Fruit fly (Drosophila melanogaster) whole organism, embryonic: Measurements from ENCODE around the gene CG3342.

ENCODE experiments used
- Blimp-1 ChIP-seq: fragments of 200-800 bp; sonication (Bioruptor generic); optimal IDR thresholded peaks from 3 replicates; lab custom pipeline; 2018; ENCODE audit warnings: missing biosample characterization, missing genetic modification characterization, mild to moderate bottlenecking, moderate library complexity, missing genetic modification reagents
- CG10267 ChIP-seq: fragments of 200-800 bp; sonication (Bioruptor generic); optimal IDR thresholded peaks from 2 replicates; lab custom pipeline; 2018; ENCODE audit warnings: missing biosample characterization, mild to moderate bottlenecking, missing genetic modification characterization, moderate library complexity
- CG10543 ChIP-seq: fragments of 200-800 bp; sonication (Bioruptor generic); optimal IDR thresholded peaks from 3 replicates; lab custom pipeline; 2017; ENCODE audit warnings: missing biosample characterization, mild to moderate bottlenecking, missing genetic modification characterization, moderate library complexity
- CG10959 ChIP-seq: fragments of 200-800 bp; sonication (Bioruptor generic); IDR thresholded peaks from 2 replicates; pipeline ENCODE4 v1.3.6; 2022; ENCODE audit warnings: missing biosample characterization, missing genetic modification characterization
- CG11695 ChIP-seq: fragments of 200-800 bp; sonication (Bioruptor generic); IDR thresholded peaks from 3 replicates; pipeline ENCODE4 v1.3.6; 2022; ENCODE audit warnings: missing biosample characterization, missing genetic modification characterization
- CG17568 ChIP-seq: fragments of 200-800 bp; sonication (Bioruptor generic); optimal IDR thresholded peaks from 2 replicates; lab custom pipeline; 2018; ENCODE audit warnings: missing biosample characterization, mild to moderate bottlenecking, missing genetic modification characterization, moderate library complexity
- CG1792 ChIP-seq: fragments of 200-800 bp; sonication (Bioruptor generic); optimal IDR thresholded peaks from 2 replicates; lab custom pipeline; 2016; ENCODE audit warnings: missing biosample characterization, missing genetic modification characterization
- CG2875 ChIP-seq: fragments of 200-800 bp; sonication (Bioruptor generic); optimal IDR thresholded peaks from 2 replicates; lab custom pipeline; 2017; ENCODE audit warnings: missing biosample characterization, mild to moderate bottlenecking, missing genetic modification characterization, missing genetic modification reagents
- CG30020 ChIP-seq: fragments of 200-800 bp; optimal IDR thresholded peaks from 2 replicates; lab custom pipeline; 2019; ENCODE audit warnings: missing biosample characterization, mild to moderate bottlenecking, missing genetic modification characterization, moderate library complexity
- CG30403 ChIP-seq: fragments of 200-800 bp; sonication (Bioruptor generic); optimal IDR thresholded peaks from 3 replicates; lab custom pipeline; 2016; ENCODE audit warnings: missing biosample characterization, missing genetic modification characterization
- CG4424 ChIP-seq: fragments of 200-800 bp; sonication (Bioruptor generic); optimal IDR thresholded peaks from 3 replicates; lab custom pipeline; 2016; ENCODE audit warnings: missing biosample characterization, missing genetic modification characterization
- CG4820 ChIP-seq: fragments of 200-800 bp; sonication (Bioruptor generic); optimal IDR thresholded peaks from 3 replicates; lab custom pipeline; 2016; ENCODE audit warnings: missing biosample characterization, missing genetic modification characterization
- CG5953 ChIP-seq: fragments of 200-800 bp; sonication (Bioruptor generic); IDR thresholded peaks from 2 replicates; pipeline ENCODE4 v1.3.6; 2022; ENCODE audit warnings: missing biosample characterization, missing genetic modification characterization
- CG7928 ChIP-seq: fragments of 200-800 bp; sonication (Bioruptor generic); optimal IDR thresholded peaks from 2 replicates; lab custom pipeline; 2017; ENCODE audit warnings: missing biosample characterization, mild to moderate bottlenecking, missing genetic modification characterization
- CG8765 ChIP-seq: fragments of 200-800 bp; sonication (Bioruptor generic); IDR thresholded peaks from 2 replicates; pipeline ENCODE4 v1.3.6; 2022; ENCODE audit warnings: missing biosample characterization, missing genetic modification characterization
- CG9727 ChIP-seq: fragments of 200-800 bp; sonication (Bioruptor generic); optimal IDR thresholded peaks from 3 replicates; lab custom pipeline; 2017; ENCODE audit warnings: missing biosample characterization, mild to moderate bottlenecking, missing genetic modification characterization
- CG9817 ChIP-seq: fragments of 200-800 bp; sonication (Bioruptor generic); optimal IDR thresholded peaks from 2 replicates; lab custom pipeline; 2018; ENCODE audit warnings: missing biosample characterization, mild to moderate bottlenecking, missing genetic modification characterization, moderate library complexity
- CoRest ChIP-seq: fragments of 200-800 bp; sonication (Bioruptor generic); optimal IDR thresholded peaks from 3 replicates; lab custom pipeline; 2018; ENCODE audit warnings: missing biosample characterization, mild to moderate bottlenecking, missing genetic modification characterization, moderate library complexity
- D19B ChIP-seq: fragments of 200-800 bp; sonication (Bioruptor generic); optimal IDR thresholded peaks from 2 replicates; lab custom pipeline; 2017; ENCODE audit warnings: missing biosample characterization, mild to moderate bottlenecking, missing genetic modification characterization
- Dek ChIP-seq: fragments of 200-800 bp; sonication (Bioruptor generic); optimal IDR thresholded peaks from 3 replicates; lab custom pipeline; 2019; ENCODE audit warnings: missing biosample characterization, mild to moderate bottlenecking, missing genetic modification characterization, moderate library complexity
- Dip3 ChIP-seq: fragments of 200-800 bp; sonication (Bioruptor generic); optimal IDR thresholded peaks from 3 replicates; lab custom pipeline; 2016; ENCODE audit warnings: missing biosample characterization, missing genetic modification characterization
- Doc2 ChIP-seq: fragments of 200-800 bp; sonication (Bioruptor generic); IDR thresholded peaks from 2 replicates; pipeline ENCODE4 v1.3.6; 2022; ENCODE audit warnings: missing biosample characterization, missing genetic modification characterization
- Doc3 ChIP-seq: fragments of 200-800 bp; sonication (Bioruptor generic); IDR thresholded peaks from 3 replicates; pipeline ENCODE4 v1.3.6; 2022; ENCODE audit warnings: missing biosample characterization, missing genetic modification characterization; ENCODE audit not compliant: partially characterized antibody
- HLH4C ChIP-seq: fragments of 200-800 bp; sonication (Bioruptor generic); IDR thresholded peaks from 3 replicates; pipeline ENCODE4 v1.3.6; 2022; ENCODE audit warnings: missing biosample characterization, missing genetic modification characterization; ENCODE audit not compliant: partially characterized antibody
- Hsf ChIP-seq: fragments of 200-800 bp; sonication (Bioruptor generic); optimal IDR thresholded peaks from 3 replicates; lab custom pipeline; 2016; ENCODE audit warnings: missing biosample characterization, missing genetic modification characterization
- MESR4 ChIP-seq: fragments of 200-800 bp; sonication (Bioruptor generic); optimal IDR thresholded peaks from 2 replicates; lab custom pipeline; 2018; ENCODE audit warnings: missing biosample characterization, mild to moderate bottlenecking, missing genetic modification characterization, moderate library complexity
- NK7.1 ChIP-seq: fragments of 200-800 bp; sonication (Bioruptor generic); optimal IDR thresholded peaks from 3 replicates; lab custom pipeline; 2016; ENCODE audit warnings: missing biosample characterization, missing genetic modification characterization
- Nf-YA ChIP-seq: fragments of 200-800 bp; sonication (Bioruptor generic); IDR thresholded peaks from 2 replicates; pipeline ENCODE4 v1.3.6; 2022; ENCODE audit warnings: missing biosample characterization, missing genetic modification characterization
- Oaz ChIP-seq: fragments of 200-800 bp; sonication (Bioruptor generic); IDR thresholded peaks from 2 replicates; pipeline ENCODE4 v1.3.6; 2022; ENCODE audit warnings: missing biosample characterization, missing genetic modification characterization
- Optix ChIP-seq: fragments of 200-800 bp; sonication (Bioruptor generic); IDR thresholded peaks from 3 replicates; pipeline ENCODE4 v1.3.6; 2022; ENCODE audit warnings: missing biosample characterization, missing genetic modification characterization
- Tbp ChIP-seq: fragments of >200 bp; optimal IDR thresholded peaks from 2 replicates; lab custom pipeline; 2018; ENCODE audit warnings: missing biosample characterization, missing genetic modification characterization
- Trl ChIP-seq, 3 experiments: fragments of >200 bp in 2 of 3; fragments of 200-800 bp in 1 of 3; sonication (Bioruptor generic) in 1 of 3; optimal IDR thresholded peaks; 2 replicates in 1 of 3; 3 replicates in 2 of 3; lab custom pipeline; 2016 to 2017; ENCODE audit warnings: missing biosample characterization in 1 of 3, missing genetic modification characterization in 1 of 3
- ara ChIP-seq: fragments of 200-800 bp; sonication (Bioruptor generic); IDR thresholded peaks from 2 replicates; pipeline ENCODE4 v1.3.6; 2022; ENCODE audit warnings: missing biosample characterization, missing genetic modification characterization
- bbx ChIP-seq: fragments of 200-800 bp; sonication (Bioruptor generic); IDR thresholded peaks from 2 replicates; pipeline ENCODE4 v1.3.6; 2022; ENCODE audit warnings: missing biosample characterization, missing genetic modification characterization; ENCODE audit not compliant: partially characterized antibody
- br ChIP-seq: fragments of >200 bp; optimal IDR thresholded peaks from 2 replicates; lab custom pipeline; 2017
- chm ChIP-seq: fragments of 200-800 bp; sonication (Bioruptor generic); IDR thresholded peaks from 2 replicates; pipeline ENCODE4 v1.3.6; 2022; ENCODE audit warnings: missing biosample characterization, missing genetic modification characterization
- danr ChIP-seq: fragments of 200-800 bp; sonication (Bioruptor generic); IDR thresholded peaks from 2 replicates; pipeline ENCODE4 v1.3.6; 2022; ENCODE audit warnings: missing biosample characterization, missing genetic modification characterization
- fd96Cb ChIP-seq: fragments of 200-800 bp; sonication (Bioruptor generic); optimal IDR thresholded peaks from 2 replicates; lab custom pipeline; 2018; ENCODE audit warnings: missing biosample characterization, mild to moderate bottlenecking, missing genetic modification characterization, moderate library complexity
- h ChIP-seq: fragments of >200 bp; optimal IDR thresholded peaks from 2 replicates; lab custom pipeline; 2017
- nmo ChIP-seq: fragments of 200-800 bp; sonication (Bioruptor generic); optimal IDR thresholded peaks from 2 replicates; lab custom pipeline; 2018; ENCODE audit warnings: missing biosample characterization, mild to moderate bottlenecking, missing genetic modification characterization, moderate library complexity
- p53 ChIP-seq: fragments of 200-800 bp; sonication (Bioruptor generic); optimal IDR thresholded peaks from 2 replicates; lab custom pipeline; 2016; ENCODE audit warnings: missing biosample characterization, missing genetic modification characterization
- pb ChIP-seq: fragments of 200-800 bp; sonication (Bioruptor generic); optimal IDR thresholded peaks from 3 replicates; lab custom pipeline; 2016; ENCODE audit warnings: missing biosample characterization, missing genetic modification characterization
- peb ChIP-seq: fragments of 200-800 bp; sonication (Bioruptor generic); IDR thresholded peaks from 2 replicates; pipeline ENCODE4 v1.3.6; 2022; ENCODE audit warnings: missing biosample characterization, missing genetic modification characterization
- ranshi ChIP-seq: fragments of 200-800 bp; sonication (Bioruptor generic); IDR thresholded peaks from 2 replicates; pipeline ENCODE4 v1.3.6; 2022; ENCODE audit warnings: missing biosample characterization, missing genetic modification characterization
- schlank ChIP-seq: fragments of 200-800 bp; sonication (Bioruptor generic); optimal IDR thresholded peaks from 2 replicates; lab custom pipeline; 2018; ENCODE audit warnings: missing biosample characterization, mild to moderate bottlenecking, missing genetic modification characterization
- toy ChIP-seq: fragments of 200-800 bp; sonication (Bioruptor generic); IDR thresholded peaks from 2 replicates; pipeline ENCODE4 v1.3.6; 2022; ENCODE audit warnings: missing biosample characterization, missing genetic modification characterization
- ttk ChIP-seq: fragments of 200-800 bp; sonication (Bioruptor generic); IDR thresholded peaks from 2 replicates; pipeline ENCODE4 v2.1.2; 2022; ENCODE audit warnings: missing biosample characterization, missing genetic modification characterization
- tx ChIP-seq: fragments of 200-800 bp; sonication (Bioruptor generic); optimal IDR thresholded peaks from 2 replicates; lab custom pipeline; 2016; ENCODE audit warnings: missing biosample characterization, missing genetic modification characterization
- yki ChIP-seq: fragments of >200 bp; optimal IDR thresholded peaks from 3 replicates; lab custom pipeline; 2018
- zen2 ChIP-seq: fragments of 200-800 bp; sonication (Bioruptor generic); IDR thresholded peaks from 3 replicates; pipeline ENCODE4 v1.3.6; 2022; ENCODE audit warnings: missing biosample characterization, missing genetic modification characterization; ENCODE audit not compliant: partially characterized antibody
- zfh1 ChIP-seq: fragments of 200-800 bp; sonication (Bioruptor generic); IDR thresholded peaks from 3 replicates; pipeline ENCODE4 v1.3.6; 2022; ENCODE audit warnings: missing biosample characterization, missing genetic modification characterization

CG3342 gene

DNA sequence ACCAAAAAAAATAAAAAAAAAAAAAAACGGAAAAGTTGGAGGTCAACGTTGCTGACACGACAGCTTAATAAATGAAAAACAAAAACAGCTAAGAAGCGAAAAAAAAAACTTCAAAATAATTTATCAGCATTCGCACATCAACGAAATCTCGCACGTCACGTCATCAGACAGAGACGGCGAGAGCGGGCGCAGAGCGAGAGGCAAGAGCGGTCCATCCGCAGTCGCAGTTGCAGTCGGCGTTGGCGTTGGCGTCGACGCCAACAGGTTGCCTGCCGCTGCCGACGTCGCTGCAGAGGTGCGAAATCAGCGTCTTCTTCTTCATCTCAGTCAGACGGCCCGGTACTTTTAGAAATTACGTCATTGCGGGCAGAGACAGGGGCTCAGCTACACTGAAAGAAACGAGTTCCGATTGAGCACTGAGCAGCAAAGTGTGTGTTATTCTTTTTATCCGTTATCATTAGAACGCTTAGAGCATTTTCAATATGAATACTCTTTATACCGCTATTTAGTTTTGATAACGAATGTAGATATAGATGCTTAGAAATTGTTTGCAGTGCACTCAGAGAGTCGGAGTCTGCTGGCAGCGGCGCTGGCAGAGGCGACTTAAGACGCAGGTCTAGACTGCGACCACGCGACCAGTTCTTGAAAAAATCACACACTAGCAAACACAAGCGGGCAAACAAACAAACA is 21.9 kb upstream of the CG3342 start (continued):
- TF ChIP-seq Blimp-1 (peak; percentile 92), chm (GFP tag; lab: Robert Waterston, UW) (peak; percentile 94), Tbp (no peak), Optix (GFP tag; lab: Robert Waterston, UW) (peak; percentile 94), CG10959 (GFP tag; lab: Robert Waterston, UW) (peak; percentile 95), bbx (GFP tag; lab: Robert Waterston, UW) (no peak), CG9727 (GFP tag; lab: Kevin White, UChicago) (peak; percentile 97), D19B (GFP tag; lab: Kevin White, UChicago) (peak; percentile 90), schlank (tag; lab: Kevin White, UChicago) (peak; percentile 92), br (no peak), CG5953 (GFP tag; lab: Robert Waterston, UW) (peak; percentile 85), CG11695 (GFP tag; lab: Robert Waterston, UW) (peak; percentile 96), Hsf (GFP tag; lab: Kevin White, UChicago) (peak; percentile 95), Oaz (GFP tag; lab: Robert Waterston, UW) (peak; percentile 87), ranshi (GFP tag; lab: Robert Waterston, UW) (peak; percentile 96), Doc3 (GFP tag; lab: Robert Waterston, UW) (no peak), peb (GFP tag; lab: Robert Waterston, UW) (peak; percentile 88), zfh1 (GFP tag; lab: Robert Waterston, UW) (peak; percentile 97), ttk (GFP tag; lab: Robert Waterston, UW) (peak; percentile 94), CG4424 (GFP tag; lab: Kevin White, UChicago) (peak; percentile 97), Dek (peak; percentile 92), CoRest (tag; lab: Kevin White, UChicago) (peak; percentile 94), CG1792 (GFP tag; lab: Kevin White, UChicago) (peak; percentile 96), danr (peak; percentile 90), zen2 (GFP tag; lab: Robert Waterston, UW) (no peak), toy (peak; percentile 86), tx (GFP tag; lab: Kevin White, UChicago) (peak; percentile 93), CG30403 (GFP tag; lab: Kevin White, UChicago) (peak; percentile 95), Doc2 (GFP tag; lab: Robert Waterston, UW) (peak; percentile 76), CG2875 (GFP tag; lab: Kevin White, UChicago) (peak; percentile 85), HLH4C (GFP tag; lab: Robert Waterston, UW) (no peak), fd96Cb (tag; lab: Kevin White, UChicago) (peak; percentile 94), nmo (GFP tag; lab: Kevin White, UChicago) (peak; percentile 93), CG7928 (GFP tag; lab: Kevin White, UChicago) (peak; percentile 79), Nf-YA (GFP tag; lab: Robert Waterston, UW) (peak; percentile 92), CG4820 (GFP tag; lab: Kevin White, UChicago) (peak; percentile 96), h (no peak), CG9817 (tag; lab: Kevin White, UChicago) (peak; percentile 94), Trl (optimal IDR thresholded peaks at IDR 0.05; lab: Kevin White, UChicago) (no peak), Trl (GFP tag; optimal IDR thresholded peaks at IDR 0.05; lab: Kevin White, UChicago) (peak; percentile 95), CG17568 (GFP tag; lab: Kevin White, UChicago) (peak; percentile 84), p53 (GFP tag; lab: Kevin White, UChicago) (peak; percentile 87), Dip3 (GFP tag; lab: Kevin White, UChicago) (peak; percentile 97), ara (GFP tag; lab: Robert Waterston, UW) (peak; percentile 95), MESR4 (GFP tag; lab: Kevin White, UChicago) (peak; percentile 54), CG8765 (GFP tag; lab: Robert Waterston, UW) (peak; percentile 95), CG30020 (tag; lab: Kevin White, UChicago) (peak; percentile 64), yki (lab: Kevin White, UChicago) (no peak), pb (GFP tag; lab: Kevin White, UChicago) (peak; percentile 93), CG10543 (peak; percentile 86), NK7.1 (peak; percentile 93), CG10267 (tag; lab: Kevin White, UChicago) (peak; percentile 90)
